Fruit fly (Drosophila melanogaster) whole organism, adult: ENCODE data around the gene CG33060.

Source experiments
- CG12768 ChIP-seq: fragments of 200-800 bp; sonication (Bioruptor generic); optimal IDR thresholded peaks from 2 replicates; lab custom pipeline; 2017; ENCODE audit warnings: missing biosample characterization, missing genetic modification characterization, mild to moderate bottlenecking, moderate library complexity, missing genetic modification reagents
- CG14711 ChIP-seq: fragments of 200-800 bp; sonication (Bioruptor generic); optimal IDR thresholded peaks from 2 replicates; lab custom pipeline; 2018; ENCODE audit warnings: missing biosample characterization, mild to moderate bottlenecking, missing genetic modification characterization, moderate library complexity
- CG1620 ChIP-seq: fragments of 200-800 bp; sonication (Bioruptor generic); optimal IDR thresholded peaks from 2 replicates; lab custom pipeline; 2016; ENCODE audit warnings: missing biosample characterization, missing genetic modification characterization
- CG33017 ChIP-seq: fragments of 200-800 bp; sonication (Bioruptor generic); optimal IDR thresholded peaks from 2 replicates; lab custom pipeline; 2018; ENCODE audit warnings: missing biosample characterization, mild to moderate bottlenecking, missing genetic modification characterization, moderate library complexity
- CG5204 ChIP-seq: fragments of 200-800 bp; sonication (Bioruptor generic); optimal IDR thresholded peaks from 2 replicates; lab custom pipeline; 2016; ENCODE audit warnings: missing biosample characterization, missing genetic modification characterization
- CG7045 ChIP-seq: fragments of 200-800 bp; sonication (Bioruptor generic); optimal IDR thresholded peaks from 2 replicates; lab custom pipeline; 2017; ENCODE audit warnings: missing biosample characterization, mild to moderate bottlenecking, missing genetic modification characterization
- CG7101 ChIP-seq: fragments of 200-800 bp; sonication (Bioruptor generic); optimal IDR thresholded peaks from 2 replicates; lab custom pipeline; 2018; ENCODE audit warnings: missing biosample characterization, mild to moderate bottlenecking, missing genetic modification characterization, moderate library complexity
- Clk ChIP-seq: fragments of 200-800 bp; sonication (Bioruptor generic); optimal IDR thresholded peaks from 2 replicates; lab custom pipeline; 2017; ENCODE audit warnings: missing biosample characterization, missing genetic modification characterization
- Crg-1 ChIP-seq: fragments of 200-800 bp; sonication (Bioruptor generic); optimal IDR thresholded peaks from 2 replicates; lab custom pipeline; 2016; ENCODE audit warnings: missing biosample characterization, missing genetic modification characterization
- bab1 ChIP-seq: fragments of 200-800 bp; sonication (Bioruptor generic); optimal IDR thresholded peaks from 3 replicates; lab custom pipeline; 2019; ENCODE audit warnings: missing biosample characterization, mild to moderate bottlenecking, missing genetic modification characterization, moderate library complexity
- cic ChIP-seq: fragments of 200-800 bp; sonication (Bioruptor generic); optimal IDR thresholded peaks from 2 replicates; lab custom pipeline; 2017; ENCODE audit warnings: missing biosample characterization, mild to moderate bottlenecking, missing genetic modification characterization, moderate library complexity
- cnc ChIP-seq, 2 experiments: fragments of >200 bp; optimal IDR thresholded peaks; 2 replicates each; lab custom pipeline; 2017
- pad ChIP-seq: fragments of 200-800 bp; sonication (Bioruptor generic); optimal IDR thresholded peaks from 3 replicates; lab custom pipeline; 2017; ENCODE audit warnings: missing biosample characterization, missing genetic modification characterization, mild to moderate bottlenecking, moderate library complexity, missing genetic modification reagents

DNA sequence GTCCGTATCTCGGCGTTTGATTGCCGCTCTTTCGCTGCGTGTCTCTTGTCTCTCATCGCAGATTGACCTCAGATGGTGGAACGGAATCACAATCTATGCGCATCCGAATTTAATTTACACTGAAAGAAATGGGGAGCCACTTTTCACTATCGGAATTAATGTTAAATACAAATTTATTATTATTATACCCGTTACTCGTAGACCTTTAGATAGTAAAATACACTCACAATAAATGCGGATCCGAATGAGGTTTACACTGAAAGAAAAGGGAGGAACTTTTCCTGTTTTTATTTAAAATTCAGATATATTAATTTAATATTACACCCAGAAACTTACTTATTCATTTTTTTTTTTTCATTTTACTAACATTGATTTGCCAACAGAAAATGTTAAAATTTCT, 41.8 kb upstream of the CG33060 start:
- no peak for TF ChIP-seq Crg-1 (GFP tag; lab: Kevin White, UChicago)
- TF ChIP-seq CG5204 (GFP tag; lab: Kevin White, UChicago), result no peak
- TF ChIP-seq bab1 (GFP tag; lab: Kevin White, UChicago), result no peak
- TF ChIP-seq CG33017 (tag; lab: Kevin White, UChicago), result no peak
- TF ChIP-seq CG14711 (tag; lab: Kevin White, UChicago), result no peak
- no peak for TF ChIP-seq CG1620 (GFP tag; lab: Kevin White, UChicago)
- no peak for TF ChIP-seq Clk (GFP tag; lab: Kevin White, UChicago)
- TF ChIP-seq pad (GFP tag; lab: Kevin White, UChicago), result no peak
- no peak for TF ChIP-seq CG12768 (GFP tag; lab: Kevin White, UChicago)
- no peak for TF ChIP-seq CG7101 (tag; lab: Kevin White, UChicago)
- TF ChIP-seq cnc (optimal IDR thresholded peaks at IDR 0.05; lab: Kevin White, UChicago), result no peak
- TF ChIP-seq CG7045 (GFP tag; lab: Kevin White, UChicago), result no peak
- TF ChIP-seq cic, result no peak
